Worm (Caenorhabditis elegans): ENCODE measurements around the gene comt-2.

- no peak for TF ChIP-seq dao-5 (tag; optimal IDR thresholded peaks at IDR 0.05)
- no peak for TF ChIP-seq W03F9.2 (tag; optimal IDR thresholded peaks at IDR 0.05)
Measured at ce11 chrV:16446191-16446590, 48.1 kb downstream of the comt-2 start.
